Fruit fly (Drosophila melanogaster): ENCODE results near the gene CG5180.

DNA sequence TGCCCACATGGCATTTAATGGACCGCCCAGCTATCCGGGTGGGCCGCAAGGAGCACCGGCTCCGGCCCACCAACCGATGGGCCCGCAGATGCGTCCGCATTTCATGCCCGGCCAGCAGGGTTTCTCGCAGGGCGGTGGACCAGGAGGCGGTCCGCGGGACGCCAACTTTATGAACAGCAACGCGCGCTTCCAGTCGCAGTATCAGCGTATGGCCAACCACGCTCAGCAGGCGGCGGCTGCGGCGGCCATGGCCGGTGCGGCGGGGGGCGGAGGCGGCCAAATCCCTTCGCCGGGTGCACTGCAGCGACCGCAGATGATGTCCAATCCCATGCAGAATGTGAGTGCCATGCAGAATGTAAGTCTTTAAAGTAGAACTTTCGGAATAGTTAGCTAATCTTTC is 50.5 kb downstream of the CG5180 start:
- no peak for TF ChIP-seq psq (optimal IDR thresholded peaks at IDR 0.05)
- no peak for TF ChIP-seq Dll (optimal IDR thresholded peaks at IDR 0.05)
- no peak for TF ChIP-seq CG8478 (optimal IDR thresholded peaks at IDR 0.05)
- TF ChIP-seq EcR (GFP tag; optimal IDR thresholded peaks at IDR 0.05): no peak

Measured in whole organism.